Fruit fly (Drosophila melanogaster): ENCODE data around the gene CG12539.

Gene CG12539

DNA sequence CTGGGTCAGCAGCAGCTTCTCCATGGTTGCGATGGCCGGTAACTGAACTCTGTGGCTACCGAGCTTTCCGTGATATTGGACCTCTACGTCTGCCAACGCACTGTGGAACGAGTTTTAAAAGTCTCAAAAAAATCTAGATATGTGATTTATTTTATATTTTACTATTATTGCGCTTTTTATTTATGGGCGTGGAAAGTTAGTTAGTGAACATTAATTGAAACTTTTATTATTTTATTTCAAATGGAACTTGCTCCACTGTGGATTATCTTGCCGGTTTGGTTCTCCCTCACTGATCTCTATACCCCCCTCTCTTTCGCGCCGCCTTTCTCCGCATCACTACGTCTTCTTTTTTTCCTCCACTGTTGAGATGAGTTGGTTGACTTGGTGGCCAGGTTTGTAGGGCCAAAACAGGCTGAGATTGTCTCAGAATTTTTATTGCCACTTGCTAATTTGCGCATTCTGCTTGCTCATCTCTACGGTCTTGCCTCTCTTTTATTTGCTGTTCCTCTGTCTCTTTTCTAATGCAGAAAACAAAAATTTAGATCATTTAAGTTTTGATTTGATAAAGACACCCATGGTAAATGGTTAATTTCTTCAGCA lies 4.3 kb upstream of the CG12539 start, which contains the start of gene CG9522 (continued):
- peak; percentile 82 for TF ChIP-seq CG9139 (GFP tag; optimal IDR thresholded peaks at IDR 0.05)
- peak; percentile 70 for TF ChIP-seq spab (GFP tag; optimal IDR thresholded peaks at IDR 0.05)
- peak; percentile 90 for TF ChIP-seq Eip75B (GFP tag; optimal IDR thresholded peaks at IDR 0.05)
- peak; percentile 76 for TF ChIP-seq cyc (GFP tag; optimal IDR thresholded peaks at IDR 0.05)
- peak; percentile 86 for TF ChIP-seq CG6808 (GFP tag; optimal IDR thresholded peaks at IDR 0.05)
- peak; percentile 92 for TF ChIP-seq CG3919 (GFP tag; optimal IDR thresholded peaks at IDR 0.05)
- peak; percentile 76 for TF ChIP-seq fd59A (GFP tag; optimal IDR thresholded peaks at IDR 0.05)
- TF ChIP-seq Gug (GFP tag; IDR thresholded peaks at IDR 0.05): peak; percentile 77
- peak; percentile 74 for TF ChIP-seq Smox (GFP tag; optimal IDR thresholded peaks at IDR 0.05)
- TF ChIP-seq CG10631 (GFP tag; optimal IDR thresholded peaks at IDR 0.05): peak; percentile 90
- no peak for TF ChIP-seq fkh (GFP tag; optimal IDR thresholded peaks at IDR 0.05)
- TF ChIP-seq CG7368 (GFP tag; optimal IDR thresholded peaks at IDR 0.05): peak; percentile 70
- TF ChIP-seq topi (GFP tag; optimal IDR thresholded peaks at IDR 0.05): peak; percentile 85
- TF ChIP-seq Sox14 (GFP tag; optimal IDR thresholded peaks at IDR 0.05): peak; percentile 86
- peak; percentile 86 for TF ChIP-seq CG6792 (GFP tag; optimal IDR thresholded peaks at IDR 0.05)
- peak; percentile 85 for TF ChIP-seq svp (GFP tag)
- TF ChIP-seq CG6854 (GFP tag; optimal IDR thresholded peaks at IDR 0.05): peak; percentile 68
- peak; percentile 88 for TF ChIP-seq OdsH (GFP tag; optimal IDR thresholded peaks at IDR 0.05)
- peak; percentile 83 for TF ChIP-seq CG4318 (GFP tag; optimal IDR thresholded peaks at IDR 0.05)
- TF ChIP-seq Met (GFP tag; optimal IDR thresholded peaks at IDR 0.05): peak; percentile 85
- TF ChIP-seq Hr39 (GFP tag; optimal IDR thresholded peaks at IDR 0.05): peak; percentile 65
- TF ChIP-seq eg (GFP tag; IDR thresholded peaks at IDR 0.05): peak; percentile 82
- TF ChIP-seq Hr38 (GFP tag; optimal IDR thresholded peaks at IDR 0.05): no peak
- peak; percentile 89 for TF ChIP-seq CG6276 (GFP tag; optimal IDR thresholded peaks at IDR 0.05)
- TF ChIP-seq Sox15 (GFP tag; optimal IDR thresholded peaks at IDR 0.05): peak; percentile 61
- peak; percentile 85 for TF ChIP-seq CG11762 (GFP tag; optimal IDR thresholded peaks at IDR 0.05; ENCODE audit: insufficient read depth)
- TF ChIP-seq CG32006 (GFP tag; optimal IDR thresholded peaks at IDR 0.05): peak; percentile 92
- peak; percentile 49 for TF ChIP-seq CG11902 (GFP tag; optimal IDR thresholded peaks at IDR 0.05)
- TF ChIP-seq vri (GFP tag; optimal IDR thresholded peaks at IDR 0.05): peak; percentile 58
- TF ChIP-seq CG8632 (GFP tag; optimal IDR thresholded peaks at IDR 0.05): peak; percentile 80
- peak; percentile 63 for TF ChIP-seq dac (GFP tag; optimal IDR thresholded peaks at IDR 0.05)
- TF ChIP-seq net (GFP tag; optimal IDR thresholded peaks at IDR 0.05): peak; percentile 82
- peak; percentile 85 for TF ChIP-seq ss (GFP tag; optimal IDR thresholded peaks at IDR 0.05)
- TF ChIP-seq Eip78C (GFP tag): peak; percentile 98
- TF ChIP-seq CG8119 (GFP tag; IDR thresholded peaks at IDR 0.05): peak; percentile 90
- peak; percentile 70 for TF ChIP-seq CG16779 (tag; optimal IDR thresholded peaks at IDR 0.05)

DNA sequence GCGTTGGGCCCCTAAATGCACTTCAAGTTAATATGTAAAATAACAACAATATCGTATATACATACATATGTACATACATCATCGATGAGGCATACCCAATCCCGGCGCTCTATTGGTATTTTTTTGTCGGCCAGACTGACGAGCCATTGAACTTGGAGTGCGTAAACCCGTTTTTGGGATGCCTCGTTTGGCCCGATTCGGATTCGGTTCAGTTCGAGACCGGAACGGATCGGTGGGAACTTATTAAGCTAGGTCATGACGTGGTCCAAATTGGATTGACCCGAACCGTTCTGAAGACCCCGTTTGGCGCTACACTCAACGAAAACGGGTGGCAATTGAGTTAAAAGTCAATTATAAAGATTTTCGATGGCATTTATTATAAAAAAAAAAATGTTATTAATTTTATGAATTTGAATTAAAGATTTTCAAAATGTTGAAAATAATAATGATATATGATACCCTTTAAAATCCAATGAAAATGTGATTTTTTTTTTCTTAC lies 1.6 kb upstream of the CG12539 start:
- TF ChIP-seq svp (GFP tag) (peak; percentile 56), Eip75B (GFP tag; optimal IDR thresholded peaks at IDR 0.05) (peak; percentile 29), CG15336 (GFP tag; IDR thresholded peaks at IDR 0.05) (no peak), CG11762 (GFP tag; optimal IDR thresholded peaks at IDR 0.05; ENCODE audit: insufficient read depth) (no peak), cyc (GFP tag; optimal IDR thresholded peaks at IDR 0.05) (no peak), Sox102F (GFP tag; optimal IDR thresholded peaks at IDR 0.05) (peak; percentile 22), CG34406 (GFP tag; optimal IDR thresholded peaks at IDR 0.05) (peak; percentile 20), Ets21C (GFP tag; optimal IDR thresholded peaks at IDR 0.05) (no peak), esn (GFP tag; optimal IDR thresholded peaks at IDR 0.05) (peak; percentile 18), CG8119 (GFP tag; IDR thresholded peaks at IDR 0.05) (no peak), topi (GFP tag; optimal IDR thresholded peaks at IDR 0.05) (peak; percentile 11), Eip78C (GFP tag) (peak; percentile 52)

Measured in whole organism, prepupa.